Fruit fly (Drosophila melanogaster) whole organism, adult: ENCODE results near the gene pad.

Source experiments
- CG11617 ChIP-seq: fragments of 200-800 bp; sonication (Bioruptor generic); optimal IDR thresholded peaks from 2 replicates; lab custom pipeline; 2017; ENCODE audit warnings: mild to moderate bottlenecking, missing biosample characterization, missing genetic modification reagents, missing genetic modification characterization
- CG14711 ChIP-seq: fragments of 200-800 bp; sonication (Bioruptor generic); optimal IDR thresholded peaks from 2 replicates; lab custom pipeline; 2018; ENCODE audit warnings: missing biosample characterization, mild to moderate bottlenecking, missing genetic modification characterization, moderate library complexity
- CG1620 ChIP-seq: fragments of 200-800 bp; sonication (Bioruptor generic); optimal IDR thresholded peaks from 2 replicates; lab custom pipeline; 2016; ENCODE audit warnings: missing biosample characterization, missing genetic modification characterization
- CG33017 ChIP-seq: fragments of 200-800 bp; sonication (Bioruptor generic); optimal IDR thresholded peaks from 2 replicates; lab custom pipeline; 2018; ENCODE audit warnings: missing biosample characterization, mild to moderate bottlenecking, missing genetic modification characterization, moderate library complexity
- CG5204 ChIP-seq: fragments of 200-800 bp; sonication (Bioruptor generic); optimal IDR thresholded peaks from 2 replicates; lab custom pipeline; 2016; ENCODE audit warnings: missing biosample characterization, missing genetic modification characterization
- CG7045 ChIP-seq: fragments of 200-800 bp; sonication (Bioruptor generic); optimal IDR thresholded peaks from 2 replicates; lab custom pipeline; 2017; ENCODE audit warnings: missing biosample characterization, mild to moderate bottlenecking, missing genetic modification characterization
- CG7101 ChIP-seq: fragments of 200-800 bp; sonication (Bioruptor generic); optimal IDR thresholded peaks from 2 replicates; lab custom pipeline; 2018; ENCODE audit warnings: missing biosample characterization, mild to moderate bottlenecking, missing genetic modification characterization, moderate library complexity
- Clk ChIP-seq: fragments of 200-800 bp; sonication (Bioruptor generic); optimal IDR thresholded peaks from 2 replicates; lab custom pipeline; 2017; ENCODE audit warnings: missing biosample characterization, missing genetic modification characterization
- Crg-1 ChIP-seq: fragments of 200-800 bp; sonication (Bioruptor generic); optimal IDR thresholded peaks from 2 replicates; lab custom pipeline; 2016; ENCODE audit warnings: missing biosample characterization, missing genetic modification characterization
- Hr96 ChIP-seq: fragments of 200-800 bp; sonication (Bioruptor generic); optimal IDR thresholded peaks from 2 replicates; lab custom pipeline; 2016; ENCODE audit warnings: missing biosample characterization, missing genetic modification characterization
- Mnt ChIP-seq: fragments of 200-800 bp; sonication (Bioruptor generic); optimal IDR thresholded peaks from 2 replicates; lab custom pipeline; 2016; ENCODE audit warnings: missing biosample characterization, mild to moderate bottlenecking, missing genetic modification characterization
- bab1 ChIP-seq: fragments of 200-800 bp; sonication (Bioruptor generic); optimal IDR thresholded peaks from 3 replicates; lab custom pipeline; 2019; ENCODE audit warnings: missing biosample characterization, mild to moderate bottlenecking, missing genetic modification characterization, moderate library complexity
- cic ChIP-seq: fragments of 200-800 bp; sonication (Bioruptor generic); optimal IDR thresholded peaks from 2 replicates; lab custom pipeline; 2017; ENCODE audit warnings: missing biosample characterization, mild to moderate bottlenecking, missing genetic modification characterization, moderate library complexity
- cnc ChIP-seq, 2 experiments: fragments of >200 bp; optimal IDR thresholded peaks; 2 replicates each; lab custom pipeline; 2017
- kay ChIP-seq: fragments of 200-800 bp; sonication (Bioruptor generic); peaks from one replicate; lab custom pipeline; 2016; ENCODE audit warnings: missing biosample characterization, missing genetic modification characterization, borderline replicate concordance
- ovo ChIP-seq: fragments of 200-800 bp; sonication (Bioruptor generic); optimal IDR thresholded peaks from 2 replicates; lab custom pipeline; 2016; ENCODE audit warnings: missing biosample characterization, missing genetic modification characterization
- pad ChIP-seq: fragments of 200-800 bp; sonication (Bioruptor generic); optimal IDR thresholded peaks from 3 replicates; lab custom pipeline; 2017; ENCODE audit warnings: missing biosample characterization, missing genetic modification characterization, mild to moderate bottlenecking, moderate library complexity, missing genetic modification reagents
- tj ChIP-seq: fragments of 200-800 bp; sonication (Bioruptor generic); optimal IDR thresholded peaks from 3 replicates; lab custom pipeline; 2017; ENCODE audit warnings: missing biosample characterization, mild to moderate bottlenecking, missing genetic modification characterization, moderate library complexity
- toe ChIP-seq: fragments of 200-800 bp; sonication (Bioruptor generic); optimal IDR thresholded peaks from 2 replicates; lab custom pipeline; 2016; ENCODE audit warnings: missing biosample characterization, missing genetic modification characterization

The pad gene

dm6 chr3R:16385586-16385985, 43.5 kb downstream of the pad start:
- TF ChIP-seq CG5204 (GFP tag; lab: Kevin White, UChicago) (no peak), CG33017 (tag; lab: Kevin White, UChicago) (no peak), kay (GFP tag; lab: Kevin White, UChicago) (no peak), Mnt (GFP tag; lab: Kevin White, UChicago) (no peak), cic (no peak), Clk (no peak), Hr96 (GFP tag; lab: Kevin White, UChicago) (no peak), tj (GFP tag; lab: Kevin White, UChicago) (no peak), pad (GFP tag; lab: Kevin White, UChicago) (no peak), CG11617 (no peak), Crg-1 (no peak), CG14711 (no peak), CG7045 (GFP tag; lab: Kevin White, UChicago) (no peak), CG7101 (tag; lab: Kevin White, UChicago) (no peak), cnc (optimal IDR thresholded peaks at IDR 0.05; lab: Kevin White, UChicago) (no peak), toe (GFP tag; lab: Kevin White, UChicago) (no peak)

- TF ChIP-seq CG33017 (tag; lab: Kevin White, UChicago), result no peak
- no peak for TF ChIP-seq CG7101 (tag; lab: Kevin White, UChicago)
- TF ChIP-seq kay (GFP tag; lab: Kevin White, UChicago), result no peak
- TF ChIP-seq cic, result no peak
- TF ChIP-seq CG11617, result no peak
- no peak for TF ChIP-seq pad (GFP tag; lab: Kevin White, UChicago)
- no peak for TF ChIP-seq Crg-1
- TF ChIP-seq Mnt (GFP tag; lab: Kevin White, UChicago), result no peak
- TF ChIP-seq toe (GFP tag; lab: Kevin White, UChicago), result no peak
- TF ChIP-seq tj (GFP tag; lab: Kevin White, UChicago), result no peak
- no peak for TF ChIP-seq CG1620 (GFP tag; lab: Kevin White, UChicago)
- TF ChIP-seq cnc (optimal IDR thresholded peaks at IDR 0.05; lab: Kevin White, UChicago), result no peak
- no peak for TF ChIP-seq ovo (GFP tag; lab: Kevin White, UChicago)
- TF ChIP-seq CG14711, result no peak
These were observed 44.9 kb downstream of the pad start for dm6 chr3R:16387039-16387438.

- TF ChIP-seq CG14711 (no peak), pad (GFP tag; lab: Kevin White, UChicago) (no peak), cnc (optimal IDR thresholded peaks at IDR 0.05; lab: Kevin White, UChicago) (no peak), CG1620 (GFP tag; lab: Kevin White, UChicago) (no peak), toe (GFP tag; lab: Kevin White, UChicago) (no peak)
These were observed 47.0 kb downstream of the pad start for dm6 chr3R:16389117-16389516.

- no peak for TF ChIP-seq bab1 (GFP tag; lab: Kevin White, UChicago)
- TF ChIP-seq CG7101 (tag; lab: Kevin White, UChicago), result no peak
- TF ChIP-seq toe (GFP tag; lab: Kevin White, UChicago), result no peak
- no peak for TF ChIP-seq Mnt (GFP tag; lab: Kevin White, UChicago)
These were observed 52.4 kb downstream of the pad start for dm6 chr3R:16394531-16394930.
